Fruit fly (Drosophila melanogaster): Measurements from ENCODE around the gene CG6136.

Gene CG6136

DNA sequence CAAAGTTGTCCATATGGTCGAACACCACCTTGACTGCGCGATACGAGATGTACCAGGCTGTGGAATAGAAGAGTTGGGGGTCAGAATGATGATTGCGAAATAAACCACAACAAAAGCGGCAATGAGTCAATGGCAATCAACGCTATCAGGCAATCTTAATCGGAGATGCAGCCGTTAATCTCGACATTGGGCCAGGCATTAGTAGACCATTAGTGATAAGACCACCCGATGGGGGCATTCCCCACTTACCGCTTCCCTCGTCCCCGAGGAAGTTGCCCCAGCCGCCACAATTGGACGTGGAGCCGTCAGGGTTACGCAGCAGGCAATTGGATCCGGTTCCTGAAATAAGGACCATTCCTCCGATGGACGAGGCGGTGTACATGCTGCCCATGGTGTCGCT is 32.9 kb downstream of the CG6136 start:
- TF ChIP-seq Sin3A (optimal IDR thresholded peaks at IDR 0.05) (no peak), psq (optimal IDR thresholded peaks at IDR 0.05) (no peak)

DNA sequence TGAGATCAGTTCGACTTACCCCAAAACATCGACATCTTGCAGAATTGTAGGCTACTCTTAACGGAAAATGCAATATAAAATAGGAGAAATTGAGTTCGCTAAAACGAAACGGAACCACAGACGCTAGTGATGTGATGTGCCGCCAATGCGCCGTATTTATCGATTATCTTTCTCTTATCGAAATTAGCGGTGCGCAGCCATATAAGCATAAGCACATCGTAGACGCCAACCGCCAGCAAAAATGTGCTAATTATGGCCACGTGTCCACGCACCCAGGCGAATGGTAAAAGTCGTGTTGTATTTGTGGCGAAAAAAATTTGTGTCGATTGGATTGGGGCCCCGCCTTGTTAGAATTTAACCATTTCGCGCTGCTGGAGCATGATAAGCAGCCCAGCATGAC is 39.0 kb downstream of the CG6136 start, which contains the start of the genes Fkbp39 and Cyfip:
TSS of gene Fkbp39 (minus strand) at position 140 of the 400 bp plus-strand sequence.
TSS of gene Cyfip (plus strand) at position 273 of the 400 bp plus-strand sequence.
- TF ChIP-seq Sin3A (optimal IDR thresholded peaks at IDR 0.05) (no peak), ttk (optimal IDR thresholded peaks at IDR 0.05) (no peak), Myc (optimal IDR thresholded peaks at IDR 0.05) (no peak), psq (optimal IDR thresholded peaks at IDR 0.05) (no peak), h (optimal IDR thresholded peaks at IDR 0.05) (no peak), insv (optimal IDR thresholded peaks at IDR 0.05) (no peak)

DNA sequence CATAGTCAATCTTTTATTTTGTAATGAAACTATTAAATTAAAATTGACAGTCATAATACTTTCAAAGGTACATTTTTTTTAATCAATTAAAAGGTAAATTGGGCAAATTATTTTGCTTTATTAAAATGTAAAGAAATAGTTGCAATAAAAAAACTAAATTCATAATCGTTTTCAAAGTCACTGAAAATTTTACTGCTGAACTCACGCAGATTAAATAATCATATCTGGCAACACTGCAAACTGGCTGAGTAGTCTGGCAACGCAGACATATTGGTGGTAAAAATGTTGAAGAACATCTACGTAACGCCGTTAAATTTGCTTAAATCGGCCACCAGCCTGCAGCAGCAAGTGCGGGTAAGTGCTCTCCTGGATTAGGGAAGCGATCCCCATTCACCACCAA is 41.5 kb downstream of the CG6136 start, which contains the start of gene mRpL9:
TSS of gene mRpL9 (plus strand) at position 267 of the 400 bp plus-strand sequence.
- TF ChIP-seq psq (optimal IDR thresholded peaks at IDR 0.05) (no peak), Myc (optimal IDR thresholded peaks at IDR 0.05) (no peak), insv (optimal IDR thresholded peaks at IDR 0.05) (no peak), Sin3A (optimal IDR thresholded peaks at IDR 0.05) (no peak), h (optimal IDR thresholded peaks at IDR 0.05) (no peak), ttk (optimal IDR thresholded peaks at IDR 0.05) (no peak)

DNA sequence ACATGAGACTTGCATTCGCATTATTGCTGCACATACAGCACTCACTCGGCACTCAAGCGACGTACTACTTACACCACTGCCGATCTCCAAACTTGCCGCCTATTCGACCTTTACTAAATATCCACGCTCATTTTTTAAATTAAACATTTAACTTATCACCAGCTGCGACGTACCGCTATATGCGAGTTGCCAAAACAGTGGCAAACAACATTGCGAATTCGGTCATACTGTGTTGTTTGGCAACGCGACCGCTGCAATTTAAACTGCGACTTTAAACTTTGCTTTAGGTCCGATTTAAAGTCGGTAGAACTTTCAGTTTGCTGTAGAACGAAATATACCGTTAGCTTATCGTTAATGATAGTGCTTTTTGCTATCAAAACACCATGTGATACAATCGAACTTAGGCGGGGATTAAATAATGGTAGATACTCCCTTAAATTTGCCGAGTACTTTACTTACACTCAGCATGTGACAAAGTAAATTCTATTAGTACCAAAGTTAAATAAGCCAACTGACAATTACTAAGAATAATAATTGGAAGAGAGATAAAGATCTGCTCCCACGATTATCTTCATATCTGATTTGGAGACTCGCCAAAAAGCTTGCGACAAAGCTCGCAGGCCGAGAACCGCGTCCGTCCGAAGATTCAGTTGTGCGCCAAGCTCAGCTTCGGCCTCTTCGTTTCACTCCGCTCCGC is 43.8 kb downstream of the CG6136 start, which contains the start of the genes CG6236 and ea:
TSS of gene CG6236 (minus strand) at position 187 of the 697 bp plus-strand sequence.
TSS of gene ea (plus strand) at position 647 of the 697 bp plus-strand sequence.
- no peak for TF ChIP-seq insv (optimal IDR thresholded peaks at IDR 0.05)
- no peak for TF ChIP-seq Myc (optimal IDR thresholded peaks at IDR 0.05)
- no peak for TF ChIP-seq ttk (optimal IDR thresholded peaks at IDR 0.05)

DNA sequence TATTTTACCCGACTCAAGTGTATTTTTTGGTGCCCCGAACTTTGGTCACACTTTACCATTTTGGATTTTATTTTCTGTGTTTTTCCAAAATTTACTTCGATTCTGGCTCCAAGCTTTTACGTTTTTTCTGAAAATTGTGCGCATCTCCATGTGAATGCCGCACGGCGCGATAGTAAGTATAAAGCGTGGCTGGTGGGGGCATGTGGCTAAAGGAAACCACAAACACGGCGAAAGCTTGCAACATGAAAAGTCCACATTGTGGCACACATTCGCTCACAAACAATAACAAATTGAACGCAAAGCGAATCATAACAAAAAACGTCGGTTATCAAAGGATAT is 51.3 kb downstream of the CG6136 start, which contains the start of gene ear:
TSS of gene ear (plus strand) at position 10 of the 339 bp plus-strand sequence.
- no peak for TF ChIP-seq psq (optimal IDR thresholded peaks at IDR 0.05)
- no peak for TF ChIP-seq ttk (optimal IDR thresholded peaks at IDR 0.05)
- no peak for TF ChIP-seq insv (optimal IDR thresholded peaks at IDR 0.05)
- TF ChIP-seq Myc (optimal IDR thresholded peaks at IDR 0.05): no peak
- no peak for TF ChIP-seq h (optimal IDR thresholded peaks at IDR 0.05)
- TF ChIP-seq Sin3A (optimal IDR thresholded peaks at IDR 0.05): no peak

Measured in Kc167 (cell line).